Worm (Caenorhabditis elegans): ENCODE results near the gene lmd-3.

DNA sequence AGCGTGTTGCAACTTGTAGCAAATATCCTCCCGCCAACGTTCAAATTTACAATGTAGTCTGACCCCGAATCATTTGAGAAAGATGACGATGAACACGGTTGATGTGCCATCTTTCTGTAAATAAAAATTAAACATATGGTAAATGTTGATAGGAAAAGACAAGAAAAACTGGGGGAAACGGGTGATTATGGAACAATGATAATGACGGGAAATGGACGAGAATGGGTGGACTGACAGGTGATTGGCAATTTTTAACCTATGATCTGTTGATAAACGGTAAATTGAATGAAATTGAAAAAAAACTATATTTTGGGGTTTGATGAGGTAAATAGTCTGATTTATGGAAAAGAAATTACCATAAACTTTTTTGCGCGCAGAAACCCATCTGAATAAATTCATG is 15.7 kb upstream of the lmd-3 start, which contains the start of gene T23B12.6:
- TF ChIP-seq cog-1 (tag; optimal IDR thresholded peaks at IDR 0.05) (no peak), klf-2 (GFP tag; conservative IDR thresholded peaks at IDR 0.05) (no peak)
